Worm (Caenorhabditis elegans) whole organism, L1 larva: ENCODE data around the gene T24B8.3.

Source experiments
- C04F5.9 ChIP-seq: sonication (generic microtip); optimal IDR thresholded peaks from 2 replicates; lab custom pipeline; 2016; ENCODE audit warnings: missing genetic modification characterization, missing compliant biosample characterization
- F16B12.6 ChIP-seq: fragments of 150-350 bp; optimal IDR thresholded peaks from 2 replicates; lab custom pipeline; 2014; ENCODE audit warnings: missing biosample characterization, missing genetic modification characterization
- Y116A8C.19 ChIP-seq: sonication (generic microtip); optimal IDR thresholded peaks from 2 replicates; lab custom pipeline; 2016; ENCODE audit warnings: missing compliant biosample characterization, missing genetic modification characterization, borderline replicate concordance
- aha-1 ChIP-seq: fragments of 150-350 bp; optimal IDR thresholded peaks from 2 replicates; lab custom pipeline; 2014; ENCODE audit warnings: missing biosample characterization, missing genetic modification characterization
- blmp-1 ChIP-seq: fragments of 150-350 bp; optimal IDR thresholded peaks from 2 replicates; lab custom pipeline; 2014; ENCODE audit warnings: missing biosample characterization, missing genetic modification characterization
- ceh-63 ChIP-seq: fragments of 200-800 bp; sonication (Bioruptor generic); optimal IDR thresholded peaks from 2 replicates; lab custom pipeline; 2018; ENCODE audit warnings: mild to moderate bottlenecking, missing genetic modification characterization, missing compliant biosample characterization
- ceh-8 ChIP-seq: fragments of 200-800 bp; sonication (Bioruptor generic); optimal IDR thresholded peaks from 2 replicates; lab custom pipeline; 2018; ENCODE audit warnings: mild to moderate bottlenecking, missing genetic modification characterization, moderate library complexity, missing compliant biosample characterization
- ceh-82 ChIP-seq, 3 experiments: fragments of 150-350 bp in 1 of 3; sonication (generic microtip) in 2 of 3; optimal IDR thresholded peaks; 2 replicates each; lab custom pipeline; 2014 to 2017; ENCODE audit warnings: missing biosample characterization in 3 of 3, missing genetic modification characterization in 3 of 3
- ceh-88 ChIP-seq: fragments of 200-800 bp; sonication (Bioruptor generic); IDR thresholded peaks from 2 replicates; pipeline ENCODE4 v1.3.6; 2022; ENCODE audit warnings: missing genetic modification characterization, missing compliant biosample characterization
- ceh-90 ChIP-seq: sonication (generic microtip); optimal IDR thresholded peaks from 2 replicates; lab custom pipeline; 2016; ENCODE audit warnings: missing genetic modification characterization, missing compliant biosample characterization
- dpl-1 ChIP-seq, 3 experiments: fragments of 150-350 bp in 2 of 3; sonication (generic microtip) in 1 of 3; optimal IDR thresholded peaks; 2 replicates each; lab custom pipeline; 2014 to 2017; ENCODE audit warnings: missing biosample characterization in 3 of 3, missing genetic modification characterization in 3 of 3, missing genetic modification reagents in 3 of 3
- dsc-1 ChIP-seq: sonication (generic microtip); optimal IDR thresholded peaks from 2 replicates; lab custom pipeline; 2016; ENCODE audit warnings: mild to moderate bottlenecking, missing genetic modification characterization, missing compliant biosample characterization
- efl-1 ChIP-seq, 4 experiments: fragments of 150-350 bp; optimal IDR thresholded peaks in 3 of 4; peaks in 1 of 4; 1 replicate in 1 of 4; 2 replicates in 3 of 4; lab custom pipeline; 2014; ENCODE audit warnings: missing biosample characterization in 2 of 4, missing genetic modification characterization in 2 of 4, missing genetic modification reagents in 2 of 4
- efl-3 ChIP-seq: fragments of 200-800 bp; sonication (Bioruptor generic); optimal IDR thresholded peaks from 2 replicates; lab custom pipeline; 2018; ENCODE audit warnings: mild to moderate bottlenecking, missing genetic modification characterization, missing compliant biosample characterization
- egl-13 ChIP-seq: sonication (generic microtip); optimal IDR thresholded peaks from 2 replicates; lab custom pipeline; 2016; ENCODE audit warnings: missing genotype, missing genetic modification reagents, missing genetic modification characterization, missing compliant biosample characterization
- elt-2 ChIP-seq: sonication (generic microtip); optimal IDR thresholded peaks from 2 replicates; lab custom pipeline; 2016; ENCODE audit warnings: missing genetic modification characterization, mild to moderate bottlenecking, inconsistent platforms, missing compliant biosample characterization, missing genetic modification reagents
- elt-3 ChIP-seq, 6 experiments: fragments of 150-350 bp in 1 of 6; sonication (generic microtip); optimal IDR thresholded peaks; 2 replicates each; lab custom pipeline; 2017 to 2018; ENCODE audit warnings: missing biosample characterization in 6 of 6, missing genetic modification characterization in 6 of 6, inconsistent platforms in 1 of 6
- fkh-4 ChIP-seq: sonication (generic microtip); optimal IDR thresholded peaks from 2 replicates; lab custom pipeline; 2016; ENCODE audit warnings: missing compliant biosample characterization, missing genetic modification characterization, borderline replicate concordance
- fkh-8 ChIP-seq: sonication (generic microtip); optimal IDR thresholded peaks from 2 replicates; lab custom pipeline; 2016; ENCODE audit warnings: mild to moderate bottlenecking, missing genetic modification characterization, missing compliant biosample characterization
- grh-1 ChIP-seq: fragments of 200-800 bp; sonication (Bioruptor generic); IDR thresholded peaks from 2 replicates; pipeline ENCODE4 v1.3.6; 2022; ENCODE audit warnings: missing genetic modification reagents, missing genetic modification characterization, missing compliant biosample characterization
- hpl-2 ChIP-seq: fragments of 150-350 bp; optimal IDR thresholded peaks from 2 replicates; lab custom pipeline; 2014; ENCODE audit warnings: missing biosample characterization, missing genetic modification reagents, missing genetic modification characterization
- irx-1 ChIP-seq: sonication (generic microtip); optimal IDR thresholded peaks from 2 replicates; lab custom pipeline; 2016; ENCODE audit warnings: missing genetic modification characterization, missing compliant biosample characterization
- jun-1 ChIP-seq: fragments of 150-350 bp; optimal IDR thresholded peaks from 2 replicates; lab custom pipeline; 2014; ENCODE audit warnings: missing biosample characterization, missing genetic modification reagents, missing genetic modification characterization
- lin-13 ChIP-seq: fragments of 150-350 bp; optimal IDR thresholded peaks from 2 replicates; lab custom pipeline; 2014; ENCODE audit warnings: missing biosample characterization, missing genetic modification reagents, missing genetic modification characterization
- lin-14 ChIP-seq: fragments of 200-800 bp; sonication (Bioruptor generic); optimal IDR thresholded peaks from 2 replicates; lab custom pipeline; 2018; ENCODE audit warnings: mild to moderate bottlenecking, missing genetic modification characterization, moderate library complexity, missing compliant biosample characterization
- lsy-2 ChIP-seq, 2 experiments: fragments of 150-350 bp; optimal IDR thresholded peaks; 2 replicates each; lab custom pipeline; 2014; ENCODE audit warnings: missing biosample characterization in 2 of 2, missing genetic modification characterization in 2 of 2
- mab-9 ChIP-seq: fragments of 200-800 bp; sonication (Bioruptor generic); IDR thresholded peaks from 2 replicates; pipeline ENCODE4 v1.3.6; 2022; ENCODE audit warnings: missing genetic modification reagents, missing genetic modification characterization, missing compliant biosample characterization
- mdl-1 ChIP-seq, 2 experiments: fragments of 150-350 bp; optimal IDR thresholded peaks; 2 replicates each; lab custom pipeline; 2014 to 2017; ENCODE audit warnings: missing biosample characterization in 2 of 2, missing genetic modification characterization in 2 of 2, inconsistent platforms in 1 of 2
- nhr-11 ChIP-seq: fragments of 150-350 bp; optimal IDR thresholded peaks from 2 replicates; lab custom pipeline; 2014; ENCODE audit warnings: missing biosample characterization, missing genetic modification characterization
- nhr-12 ChIP-seq: sonication (generic microtip); optimal IDR thresholded peaks from 2 replicates; lab custom pipeline; 2017; ENCODE audit warnings: missing biosample characterization, missing genetic modification characterization
- nhr-71 ChIP-seq: sonication (generic microtip); optimal IDR thresholded peaks from 2 replicates; lab custom pipeline; 2016; ENCODE audit warnings: mild to moderate bottlenecking, missing genetic modification characterization, moderate library complexity, missing compliant biosample characterization
- nhr-76 ChIP-seq: sonication (generic microtip); optimal IDR thresholded peaks from 2 replicates; lab custom pipeline; 2017; ENCODE audit warnings: missing biosample characterization, missing genetic modification characterization
- rnt-1 ChIP-seq: sonication (generic microtip); optimal IDR thresholded peaks from 2 replicates; lab custom pipeline; 2016; ENCODE audit warnings: mild to moderate bottlenecking, missing genetic modification characterization, moderate library complexity, missing compliant biosample characterization
- snpc-4 ChIP-seq: fragments of 150-350 bp; optimal IDR thresholded peaks from 2 replicates; lab custom pipeline; 2014; ENCODE audit warnings: missing biosample characterization, missing genetic modification characterization
- snu-23 ChIP-seq: sonication (generic microtip); optimal IDR thresholded peaks from 2 replicates; lab custom pipeline; 2016; ENCODE audit warnings: missing genetic modification characterization, missing compliant biosample characterization
- sptf-1 ChIP-seq: fragments of 150-350 bp; optimal IDR thresholded peaks from 2 replicates; lab custom pipeline; 2014; ENCODE audit warnings: missing biosample characterization, missing genetic modification characterization
- swsn-7 ChIP-seq: sonication (generic microtip); optimal IDR thresholded peaks from 2 replicates; lab custom pipeline; 2016; ENCODE audit warnings: missing genetic modification characterization, missing compliant biosample characterization
- tlp-1 ChIP-seq: fragments of 150-350 bp; optimal IDR thresholded peaks from 2 replicates; lab custom pipeline; 2014; ENCODE audit warnings: missing biosample characterization, missing genetic modification characterization
- unc-130 ChIP-seq: fragments of 150-350 bp; optimal IDR thresholded peaks from 2 replicates; lab custom pipeline; 2017; ENCODE audit warnings: missing biosample characterization, missing genetic modification characterization, inconsistent platforms
- unc-30 ChIP-seq: sonication (generic microtip); optimal IDR thresholded peaks from 2 replicates; lab custom pipeline; 2017; ENCODE audit warnings: missing biosample characterization, missing genetic modification characterization
- unc-62 ChIP-seq: fragments of 150-350 bp; optimal IDR thresholded peaks from 2 replicates; lab custom pipeline; 2014; ENCODE audit warnings: missing biosample characterization, missing genetic modification reagents, missing genetic modification characterization
- vab-15 ChIP-seq: sonication (generic microtip); optimal IDR thresholded peaks from 2 replicates; lab custom pipeline; 2017; ENCODE audit warnings: missing genotype, mild to moderate bottlenecking, missing genetic modification characterization, missing compliant biosample characterization
- xbp-1 ChIP-seq: sonication (generic microtip); optimal IDR thresholded peaks from 2 replicates; lab custom pipeline; 2016; ENCODE audit warnings: missing genetic modification characterization, missing compliant biosample characterization
- zag-1 ChIP-seq: fragments of 150-350 bp; optimal IDR thresholded peaks from 2 replicates; lab custom pipeline; 2014; ENCODE audit warnings: missing biosample characterization, missing genetic modification characterization
- ztf-11 ChIP-seq, 2 experiments: sonication (generic microtip); optimal IDR thresholded peaks; 2 replicates each; lab custom pipeline; 2016 to 2017; ENCODE audit warnings: missing genetic modification characterization in 2 of 2, missing biosample characterization in 1 of 2, missing compliant biosample characterization in 1 of 2
- ztf-4 ChIP-seq: fragments of 150-350 bp; optimal IDR thresholded peaks from 2 replicates; lab custom pipeline; 2014; ENCODE audit warnings: missing biosample characterization, missing genetic modification characterization

T24B8.3 gene

ce11 chrII:9014877-9015505 lies 45.9 kb downstream of the T24B8.3 start:
- TF ChIP-seq fkh-8 (tag; lab: Kevin White, UChicago): peak; percentile 60
- peak; percentile 38 for TF ChIP-seq egl-13 (tag; lab: Kevin White, UChicago)
- no peak for TF ChIP-seq ztf-4 (tag; lab: Kevin White, UChicago)
- TF ChIP-seq blmp-1 (tag; lab: Kevin White, UChicago): peak; percentile 53
- no peak for TF ChIP-seq F16B12.6
- TF ChIP-seq unc-30 (tag; lab: Kevin White, UChicago): no peak
- TF ChIP-seq nhr-71 (tag; lab: Kevin White, UChicago): peak; percentile 21
- no peak for TF ChIP-seq fkh-4 (tag; lab: Kevin White, UChicago)
- TF ChIP-seq dsc-1: peak; percentile 92
- no peak for TF ChIP-seq nhr-76 (tag; lab: Kevin White, UChicago)
- peak; percentile 7 for TF ChIP-seq rnt-1 (tag; lab: Kevin White, UChicago)
- peak; percentile 70 for TF ChIP-seq lin-14
- TF ChIP-seq lin-13 (GFP tag; lab: Kevin White, UChicago): no peak
- no peak for TF ChIP-seq efl-1 (optimal IDR thresholded peaks at IDR 0.05; lab: Kevin White, UChicago)
- peak in 1 of 2 experiments; percentile 37 for TF ChIP-seq efl-1 (GFP tag; optimal IDR thresholded peaks at IDR 0.05 in 1 of 2; lab: Kevin White, UChicago)

ce11 chrII:9014188-9014587 lies 46.7 kb downstream of the T24B8.3 start:
- no peak for TF ChIP-seq ceh-63 (GFP tag; lab: Kevin White, UChicago)
- no peak for TF ChIP-seq Y116A8C.19
- no peak for TF ChIP-seq jun-1 (tag; lab: Kevin White, UChicago)
- TF ChIP-seq unc-30 (tag; lab: Kevin White, UChicago): no peak
- TF ChIP-seq tlp-1 (tag; lab: Kevin White, UChicago): no peak
- TF ChIP-seq elt-2 (tag; lab: Kevin White, UChicago): peak; percentile 37
- TF ChIP-seq snu-23 (GFP tag; lab: Kevin White, UChicago): no peak
- no peak for TF ChIP-seq blmp-1 (tag; lab: Kevin White, UChicago)
- TF ChIP-seq efl-3: no peak
- TF ChIP-seq grh-1: no peak
- no peak for TF ChIP-seq unc-62 (GFP tag; lab: Kevin White, UChicago)
- no peak for TF ChIP-seq ceh-90
- TF ChIP-seq snpc-4 (tag; lab: Kevin White, UChicago): no peak
- TF ChIP-seq sptf-1: no peak
- peak; percentile 61 for TF ChIP-seq dsc-1
- TF ChIP-seq ztf-11 (tag; optimal IDR thresholded peaks at IDR 0.05; lab: Kevin White, UChicago): no peak
- no peak for TF ChIP-seq lsy-2 (tag; optimal IDR thresholded peaks at IDR 0.05; lab: Kevin White, UChicago)
- TF ChIP-seq hpl-2 (GFP tag; lab: Kevin White, UChicago): no peak

ce11 chrII:9013341-9013740 lies 47.6 kb downstream of the T24B8.3 start:
- TF ChIP-seq sptf-1 (no peak), unc-130 (tag; lab: Kevin White, UChicago) (no peak), C04F5.9 (tag; lab: Kevin White, UChicago) (no peak), lin-14 (peak; percentile 67), blmp-1 (tag; lab: Kevin White, UChicago) (no peak), aha-1 (no peak), nhr-71 (tag; lab: Kevin White, UChicago) (peak; percentile 49), unc-30 (tag; lab: Kevin White, UChicago) (no peak), elt-2 (tag; lab: Kevin White, UChicago) (no peak), snpc-4 (tag; lab: Kevin White, UChicago) (no peak), hpl-2 (GFP tag; lab: Kevin White, UChicago) (no peak), mdl-1 (tag; optimal IDR thresholded peaks at IDR 0.05; lab: Kevin White, UChicago) (peak in 1 of 2 experiments; percentile 75), efl-1 (optimal IDR thresholded peaks at IDR 0.05; lab: Kevin White, UChicago) (no peak), efl-1 (GFP tag; optimal IDR thresholded peaks at IDR 0.05 in 1 of 2; lab: Kevin White, UChicago) (peak in 1 of 2 experiments; percentile 93), xbp-1 (tag; lab: Kevin White, UChicago) (peak; percentile 30), elt-3 (tag; optimal IDR thresholded peaks at IDR 0.05; lab: Kevin White, UChicago) (no peak), irx-1 (tag; lab: Kevin White, UChicago) (peak; percentile 1), swsn-7 (tag; lab: Kevin White, UChicago) (peak; percentile 16), vab-15 (tag; lab: Kevin White, UChicago) (no peak), mab-9 (GFP tag; lab: Robert Waterston, UW) (no peak), zag-1 (tag; lab: Kevin White, UChicago) (no peak), ceh-82 (tag; optimal IDR thresholded peaks at IDR 0.05; lab: Kevin White, UChicago) (no peak), dsc-1 (no peak), dpl-1 (GFP tag; optimal IDR thresholded peaks at IDR 0.05; lab: Kevin White, UChicago) (no peak), nhr-12 (tag; lab: Kevin White, UChicago) (no peak), fkh-4 (tag; lab: Kevin White, UChicago) (no peak), ceh-8 (GFP tag; lab: Kevin White, UChicago) (no peak), rnt-1 (tag; lab: Kevin White, UChicago) (no peak), nhr-11 (no peak), ceh-88 (GFP tag; lab: Robert Waterston, UW) (no peak), egl-13 (tag; lab: Kevin White, UChicago) (peak; percentile 2), lin-13 (GFP tag; lab: Kevin White, UChicago) (no peak)
